Fruit fly (Drosophila melanogaster): ENCODE data around the gene CG15258.

CG15258 gene

DNA sequence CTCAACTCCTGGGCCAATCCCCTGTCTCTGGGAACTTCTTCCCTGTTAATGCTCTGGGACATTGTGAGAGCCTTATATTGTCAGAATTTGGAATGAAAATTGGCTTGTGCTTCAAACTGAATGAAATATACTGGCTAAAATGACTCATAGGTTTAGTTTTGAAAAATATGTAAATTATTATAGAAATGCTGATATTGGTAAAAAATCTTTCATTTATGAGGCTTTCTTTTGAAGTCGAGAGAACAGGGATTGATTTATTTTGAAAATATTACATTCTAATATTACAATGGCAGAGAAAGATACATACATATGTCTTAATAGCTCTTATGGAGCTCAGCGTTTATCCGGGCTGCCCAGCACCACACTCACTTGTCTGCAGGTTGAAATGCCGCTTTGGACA lies at the start of gene CG15258:
Gene CG15258, minus strand, starts transcription at position 101 of the 400 bp plus-strand sequence.
- TF ChIP-seq CG17361 (GFP tag; IDR thresholded peaks at IDR 0.05) (no peak), Ets65A (GFP tag) (peak; percentile 14)

DNA sequence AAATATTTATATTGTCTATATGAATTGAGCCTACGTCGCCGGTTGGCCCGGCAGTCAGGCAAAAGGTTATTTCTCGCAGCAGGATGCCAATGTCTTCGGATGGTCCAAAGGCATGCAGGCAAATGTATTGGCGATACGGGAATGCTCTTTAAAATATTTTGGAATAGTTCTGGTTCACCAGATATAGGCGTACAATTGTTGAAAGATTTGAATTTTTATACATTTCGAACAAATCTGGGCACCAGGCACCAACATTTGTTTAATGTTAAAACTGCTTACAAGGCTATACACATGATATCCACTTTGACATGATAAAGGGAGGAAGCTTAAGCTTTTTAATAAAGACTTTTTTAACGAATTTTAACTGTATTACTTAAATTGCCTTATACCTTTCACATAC lies 48.8 kb upstream of the CG15258 start:
- TF ChIP-seq ase (GFP tag; IDR thresholded peaks at IDR 0.05) (no peak), nau (GFP tag; optimal IDR thresholded peaks at IDR 0.05) (no peak), CG10321 (GFP tag; IDR thresholded peaks at IDR 0.05) (no peak), z (GFP tag; IDR thresholded peaks at IDR 0.05) (no peak), trem (tag; optimal IDR thresholded peaks at IDR 0.05) (no peak), tll (GFP tag; optimal IDR thresholded peaks at IDR 0.05) (no peak), az2 (GFP tag; optimal IDR thresholded peaks at IDR 0.05) (no peak), CG12071 (GFP tag; optimal IDR thresholded peaks at IDR 0.05) (no peak), pnt (GFP tag; optimal IDR thresholded peaks at IDR 0.05) (no peak), zen2 (GFP tag; IDR thresholded peaks at IDR 0.05; ENCODE audit: partially characterized antibody) (no peak), CG6791 (GFP tag; IDR thresholded peaks at IDR 0.05; ENCODE audit: partially characterized antibody) (no peak), nerfin-1 (tag; optimal IDR thresholded peaks at IDR 0.05) (no peak), btn (GFP tag; optimal IDR thresholded peaks at IDR 0.05) (no peak), yki (optimal IDR thresholded peaks at IDR 0.05) (no peak), CG7928 (GFP tag; optimal IDR thresholded peaks at IDR 0.05) (no peak), twi (tag; optimal IDR thresholded peaks at IDR 0.05) (no peak), CG13624 (GFP tag; optimal IDR thresholded peaks at IDR 0.05) (no peak)

DNA sequence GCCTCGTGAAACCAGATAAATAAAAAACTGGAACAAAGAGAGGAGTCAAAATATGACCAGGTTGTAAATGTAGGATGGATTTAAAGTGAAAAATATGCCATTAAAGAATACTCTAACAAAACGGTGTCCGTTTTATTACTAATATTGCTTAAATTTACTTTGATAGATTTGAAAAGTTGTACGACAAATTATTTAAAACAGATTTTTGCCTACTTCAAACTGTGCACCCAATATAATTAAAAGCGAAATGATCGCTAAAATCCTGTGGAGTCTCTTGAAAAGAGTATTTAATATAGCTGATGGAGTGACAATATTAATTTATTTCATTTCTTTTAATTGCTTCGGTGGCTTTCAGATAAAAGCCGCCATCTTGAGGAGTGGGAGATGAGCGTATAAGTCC lies 47.7 kb upstream of the CG15258 start:
- TF ChIP-seq CG12942 (GFP tag; optimal IDR thresholded peaks at IDR 0.05) = no peak
- peak; percentile 1 for TF ChIP-seq CG2712 (tag; optimal IDR thresholded peaks at IDR 0.05)
- peak; percentile 78 for TF ChIP-seq D19A (tag; optimal IDR thresholded peaks at IDR 0.05)
- TF ChIP-seq abd-A (tag; optimal IDR thresholded peaks at IDR 0.05) = peak; percentile 5
- TF ChIP-seq sens (GFP tag) = peak; percentile 70

DNA sequence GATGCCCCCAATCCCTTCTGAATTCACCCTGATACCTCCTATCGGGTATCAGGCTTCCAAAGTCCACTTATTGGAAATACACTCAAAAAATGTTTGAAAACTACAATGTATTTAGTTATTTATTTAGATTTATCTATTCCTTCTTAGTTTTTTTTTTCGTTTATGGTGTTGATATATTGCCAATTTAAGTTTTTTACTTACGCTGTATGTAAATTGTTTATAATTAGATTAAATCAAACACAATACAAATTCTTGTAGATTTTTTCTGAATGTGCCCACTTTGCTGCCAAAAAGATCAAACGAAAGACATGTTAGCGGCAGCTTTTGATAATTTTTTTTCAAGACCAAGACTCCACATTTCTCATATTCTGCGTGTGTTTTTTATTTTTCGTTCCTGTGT lies 46.1 kb upstream of the CG15258 start:
- TF ChIP-seq cas (GFP tag; IDR thresholded peaks at IDR 0.05) (no peak), sens (GFP tag) (peak; percentile 17)

DNA sequence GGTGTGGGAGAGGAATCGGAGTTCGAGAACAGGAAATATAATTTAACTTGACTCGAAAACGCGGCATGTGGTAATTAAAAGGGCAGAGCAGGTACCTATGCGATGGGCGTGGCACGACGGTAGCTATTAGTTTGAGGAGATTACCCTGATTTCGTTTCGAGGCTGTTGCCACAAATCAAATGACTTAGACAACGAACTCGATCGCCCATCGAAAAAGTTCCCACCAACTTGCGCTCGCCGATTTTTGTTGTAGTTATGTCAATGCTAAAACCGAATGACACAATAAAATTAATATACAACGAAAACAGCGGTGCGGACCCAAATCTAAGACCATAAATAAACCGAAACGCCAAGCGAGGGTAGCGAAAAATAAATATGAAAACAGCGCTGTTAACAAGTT lies 45.6 kb upstream of the CG15258 start:
- TF ChIP-seq CG1792 (GFP tag; optimal IDR thresholded peaks at IDR 0.05) (no peak), CG11247 (GFP tag; IDR thresholded peaks at IDR 0.05) (peak; percentile 51; the same call in 1 of the 2 replicates), CG2129 (GFP tag; IDR thresholded peaks at IDR 0.05; ENCODE audit: partially characterized antibody) (no peak), sug (tag; optimal IDR thresholded peaks at IDR 0.05) (no peak), en (GFP tag; optimal IDR thresholded peaks at IDR 0.05) (no peak), slp2 (GFP tag; optimal IDR thresholded peaks at IDR 0.05) (no peak), Ets65A (GFP tag) (peak; percentile 71)

DNA sequence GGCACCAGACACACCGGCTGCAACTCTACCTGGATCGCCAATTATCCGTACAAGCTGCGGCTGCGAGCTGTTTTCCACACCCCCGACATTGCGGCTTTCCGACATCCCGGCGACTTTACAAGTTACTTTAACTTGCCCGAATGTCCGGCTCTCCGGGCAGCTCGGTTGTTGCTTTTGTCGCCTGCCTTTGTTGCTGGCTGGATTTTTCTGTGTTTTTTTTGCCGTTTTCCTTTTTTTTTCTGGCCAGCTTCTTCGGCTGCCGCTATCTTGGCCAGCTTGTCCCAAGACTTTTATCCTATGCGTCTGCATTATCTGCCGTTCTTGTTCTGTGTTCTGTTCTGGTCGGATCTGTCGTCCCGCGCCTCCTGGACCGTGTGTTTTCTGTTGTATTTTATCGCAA lies 44.5 kb upstream of the CG15258 start:
- TF ChIP-seq Ets65A (GFP tag) = peak; percentile 79
- TF ChIP-seq Atf6 (GFP tag; IDR thresholded peaks at IDR 0.05) = no peak
- no peak for TF ChIP-seq CG7839 (tag; optimal IDR thresholded peaks at IDR 0.05)
- TF ChIP-seq B-H1 (GFP tag; IDR thresholded peaks at IDR 0.05) = no peak
- no peak for TF ChIP-seq CG5953 (GFP tag; IDR thresholded peaks at IDR 0.05)
- no peak for TF ChIP-seq Six4 (GFP tag; optimal IDR thresholded peaks at IDR 0.05)
- TF ChIP-seq CG3995 (GFP tag; optimal IDR thresholded peaks at IDR 0.05) = no peak
- TF ChIP-seq nom (GFP tag; optimal IDR thresholded peaks at IDR 0.05) = peak; percentile 43
